Worm (Caenorhabditis elegans): ENCODE data around the gene C03B1.1.

ce11 chrX:6333998-6334397 is 40.6 kb upstream of the C03B1.1 start, which contains the start of gene col-171:
- no peak for TF ChIP-seq mls-2 (tag; optimal IDR thresholded peaks at IDR 0.05)
- no peak for TF ChIP-seq unc-39 (tag; optimal IDR thresholded peaks at IDR 0.05)
- TF ChIP-seq ces-1 (GFP tag; optimal IDR thresholded peaks at IDR 0.05), result no peak
- no peak for TF ChIP-seq elt-3 (tag; optimal IDR thresholded peaks at IDR 0.05)
- TF ChIP-seq lin-32 (GFP tag; optimal IDR thresholded peaks at IDR 0.05), result no peak
- no peak for TF ChIP-seq unc-62 (GFP tag; optimal IDR thresholded peaks at IDR 0.05)
- no peak for TF ChIP-seq ztf-11 (tag; optimal IDR thresholded peaks at IDR 0.05)
- TF ChIP-seq nhr-237 (tag; optimal IDR thresholded peaks at IDR 0.05), result no peak
- no peak for TF ChIP-seq pha-4 (tag; optimal IDR thresholded peaks at IDR 0.05)
- no peak for TF ChIP-seq nhr-76 (tag; optimal IDR thresholded peaks at IDR 0.05)

Data from whole organism, mixed stage, embryonic.